Worm (Caenorhabditis elegans): ENCODE measurements around the gene gst-11.

Gene gst-11

DNA sequence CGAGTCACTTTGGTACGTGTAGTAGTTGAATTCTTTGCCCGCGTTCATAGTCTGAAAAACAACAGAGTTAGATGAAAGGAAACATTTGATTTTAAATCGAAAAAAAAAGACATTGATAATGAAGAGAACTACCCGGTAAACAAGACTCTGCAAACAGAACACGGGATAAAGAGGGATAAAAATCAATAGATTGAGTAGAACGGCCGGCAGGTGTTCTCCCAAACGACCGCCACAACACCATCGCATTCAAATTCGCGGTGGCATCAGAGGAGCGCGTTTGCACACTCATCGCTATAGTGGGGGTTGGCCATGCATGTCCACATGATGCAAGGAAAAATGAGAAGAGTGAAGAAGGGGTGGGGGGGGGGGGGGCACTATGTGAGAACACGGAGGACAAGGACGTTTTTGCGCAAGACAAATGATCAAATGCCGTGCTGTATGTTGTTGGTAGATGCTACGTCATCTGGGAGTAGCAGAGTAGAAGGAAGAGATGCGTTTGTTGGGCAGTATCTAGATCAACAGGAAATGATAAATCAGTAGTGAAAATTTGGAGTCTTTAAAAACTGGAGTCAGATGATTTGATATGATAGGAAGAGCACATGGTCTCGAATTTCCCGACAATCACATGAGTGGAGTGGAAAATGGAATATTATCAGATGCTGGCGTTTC, 45.1 kb upstream of the gst-11 start, which contains the start of gene tag-52 (continued):
- TF ChIP-seq C17E4.6 (GFP tag; IDR thresholded peaks at IDR 0.05) (no peak), xnd-1 (tag; optimal IDR thresholded peaks at IDR 0.05) (no peak), zfh-2 (GFP tag; conservative IDR thresholded peaks at IDR 0.05) (peak; percentile 66), nfyb-1 (GFP tag; IDR thresholded peaks at IDR 0.05) (no peak), ztf-26 (tag; optimal IDR thresholded peaks at IDR 0.05) (peak; percentile 21), let-607 (tag; optimal IDR thresholded peaks at IDR 0.05) (no peak), F22D6.2 (tag; optimal IDR thresholded peaks at IDR 0.05) (no peak), F57C9.4 (tag; optimal IDR thresholded peaks at IDR 0.05) (no peak), F55B11.4 (tag; optimal IDR thresholded peaks at IDR 0.05; ENCODE audit: borderline replicate concordance, insufficient read depth) (no peak), mcd-1 (GFP tag; IDR thresholded peaks at IDR 0.05) (peak; percentile 72), ztf-22 (GFP tag; optimal IDR thresholded peaks at IDR 0.05) (no peak), mel-28 (tag; optimal IDR thresholded peaks at IDR 0.05; ENCODE audit: borderline replicate concordance) (no peak), cebp-1 (GFP tag; IDR thresholded peaks at IDR 0.05) (no peak), cebp-1 (tag; optimal IDR thresholded peaks at IDR 0.05) (no peak), efl-1 (GFP tag; optimal IDR thresholded peaks at IDR 0.05) (peak; percentile 20), hlh-12 (tag; optimal IDR thresholded peaks at IDR 0.05) (no peak), madf-6 (GFP tag; IDR thresholded peaks at IDR 0.05) (no peak), ztf-28 (GFP tag; IDR thresholded peaks at IDR 0.05) (no peak), ztf-25 (GFP tag; IDR thresholded peaks at IDR 0.05) (no peak), ceh-27 (GFP tag; optimal IDR thresholded peaks at IDR 0.05) (peak; percentile 68), dpl-1 (GFP tag; optimal IDR thresholded peaks at IDR 0.05) (no peak), K12H6.12 (tag; optimal IDR thresholded peaks at IDR 0.05) (peak; percentile 57), ztf-18 (tag; optimal IDR thresholded peaks at IDR 0.05) (no peak), rpc-1 (optimal IDR thresholded peaks at IDR 0.05) (no peak), rpc-1 (tag; optimal IDR thresholded peaks at IDR 0.05) (no peak), lir-1 (GFP tag; conservative IDR thresholded peaks at IDR 0.05) (no peak), nhr-80 (tag; optimal IDR thresholded peaks at IDR 0.05) (peak; percentile 54), atf-7 (tag; optimal IDR thresholded peaks at IDR 0.05) (peak; percentile 8)

- TF ChIP-seq xnd-1 (tag; optimal IDR thresholded peaks at IDR 0.05) (no peak), nhr-90 (tag; optimal IDR thresholded peaks at IDR 0.05) (no peak), cebp-1 (GFP tag; IDR thresholded peaks at IDR 0.05) (no peak), cebp-1 (tag; optimal IDR thresholded peaks at IDR 0.05) (no peak), K12H6.12 (tag; optimal IDR thresholded peaks at IDR 0.05) (no peak), ceh-58 (GFP tag; IDR thresholded peaks at IDR 0.05) (no peak), attf-5 (GFP tag; optimal IDR thresholded peaks at IDR 0.05) (no peak), F49E8.2 (tag; optimal IDR thresholded peaks at IDR 0.05; ENCODE audit: insufficient read depth) (no peak), F22D6.2 (tag; optimal IDR thresholded peaks at IDR 0.05) (no peak), nfyb-1 (GFP tag; IDR thresholded peaks at IDR 0.05) (no peak), pha-4 (tag; optimal IDR thresholded peaks at IDR 0.05) (no peak), F33H1.4 (GFP tag; IDR thresholded peaks at IDR 0.05) (no peak), unc-130 (GFP tag; optimal IDR thresholded peaks at IDR 0.05) (no peak), athp-1 (tag; optimal IDR thresholded peaks at IDR 0.05) (no peak), T26A5.8 (tag; optimal IDR thresholded peaks at IDR 0.05) (no peak), egl-44 (GFP tag; IDR thresholded peaks at IDR 0.05) (no peak), ceh-91 (GFP tag; IDR thresholded peaks at IDR 0.05) (no peak), fkh-3 (tag; optimal IDR thresholded peaks at IDR 0.05) (no peak)
Measured at ce11 chrX:3673584-3674108, 40.1 kb upstream of the gst-11 start, which contains the start of gene ceh-63. ceh-63 (minus strand) TSS chrX:3674058.
